Fruit fly (Drosophila melanogaster) whole organism: ENCODE measurements around the gene CG1907.

ENCODE experiments used
- CG8478 ChIP-seq: fragments of >200 bp; optimal IDR thresholded peaks from 2 replicates; lab custom pipeline; 2018; ENCODE audit warnings: inconsistent platforms
- Dll ChIP-seq: fragments of >200 bp; optimal IDR thresholded peaks from 2 replicates; lab custom pipeline; 2017
- EcR ChIP-seq, 2 experiments: fragments of >200 bp; optimal IDR thresholded peaks; 2 replicates each; lab custom pipeline; 2017; ENCODE audit warnings: missing biosample characterization in 2 of 2, missing genetic modification characterization in 2 of 2, missing genetic modification reagents in 2 of 2
- pan ChIP-seq: fragments of >200 bp; optimal IDR thresholded peaks from 2 replicates; lab custom pipeline; 2017
- psq ChIP-seq: fragments of >200 bp; optimal IDR thresholded peaks from 2 replicates; lab custom pipeline; 2017
- usp ChIP-seq: fragments of >200 bp; optimal IDR thresholded peaks from 2 replicates; lab custom pipeline; 2017; ENCODE audit warnings: missing biosample characterization, missing genetic modification characterization, mixed read lengths

Gene CG1907

DNA sequence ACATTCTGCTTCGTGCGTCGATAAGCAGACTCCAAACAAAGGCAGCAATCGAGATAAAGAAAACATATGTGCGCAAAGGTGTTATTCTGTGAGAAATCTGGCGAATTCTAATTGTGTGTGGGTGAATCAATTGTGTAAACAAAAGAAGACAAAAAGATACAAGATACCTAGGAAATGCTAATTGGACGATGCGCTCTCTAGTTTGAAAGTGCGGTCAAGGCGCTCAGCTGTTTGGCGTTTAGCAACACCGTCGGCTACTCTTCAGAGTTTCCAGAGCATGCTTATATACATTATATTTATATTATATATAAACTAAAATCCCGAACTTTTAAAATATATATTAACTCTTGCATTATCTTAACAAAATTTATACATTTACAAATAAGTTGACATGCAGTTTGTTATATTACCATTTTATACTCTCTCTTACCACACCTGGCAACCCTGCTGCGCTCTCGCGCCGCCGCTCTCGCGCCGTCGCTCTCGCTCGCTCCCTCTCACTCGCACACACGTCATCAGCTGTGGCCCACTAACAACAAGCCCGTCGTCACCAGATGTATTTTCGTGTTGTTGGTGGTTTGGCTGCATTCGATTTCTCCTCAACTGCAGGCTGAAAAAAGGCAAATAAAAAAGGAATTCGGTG is at the start of gene CG1907:
TSS of gene CG1907 (plus strand) at position 551 of the 643 bp plus-strand sequence.
- TF ChIP-seq Dll (lab: Kevin White, UChicago) (peak; percentile 90), EcR (GFP tag; optimal IDR thresholded peaks at IDR 0.05; lab: Kevin White, UChicago) (no peak)

DNA sequence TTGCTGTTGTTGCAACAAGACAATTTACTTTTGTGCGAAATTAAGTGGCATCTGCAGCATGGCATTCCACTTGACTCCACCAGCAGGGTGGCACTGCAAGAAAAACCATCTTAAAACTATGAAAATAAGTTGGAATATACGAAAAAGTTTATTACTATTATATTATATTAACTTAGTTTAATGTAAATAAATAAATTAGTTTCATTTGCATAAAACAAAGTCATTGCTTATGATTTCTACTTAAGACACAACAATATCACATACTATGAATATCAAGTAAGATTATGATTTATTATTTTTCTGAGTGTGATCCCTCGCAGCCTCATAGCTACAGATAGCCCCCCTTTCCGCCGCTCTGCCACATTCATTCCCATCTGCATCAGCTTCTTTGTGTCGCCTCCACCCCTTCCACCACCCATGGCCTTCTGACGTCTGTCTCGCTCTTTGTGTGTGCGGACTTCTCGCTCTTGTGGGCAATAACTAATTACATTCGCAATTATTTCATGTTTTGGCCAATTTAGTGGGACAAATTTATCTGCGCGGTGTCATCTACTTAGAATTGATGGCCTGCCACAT is 48.5 kb upstream of the CG1907 start:
- TF ChIP-seq Dll (lab: Kevin White, UChicago) (no peak), EcR (GFP tag; optimal IDR thresholded peaks at IDR 0.05; lab: Kevin White, UChicago) (no peak), usp (GFP tag; lab: Kevin White, UChicago) (no peak)

DNA sequence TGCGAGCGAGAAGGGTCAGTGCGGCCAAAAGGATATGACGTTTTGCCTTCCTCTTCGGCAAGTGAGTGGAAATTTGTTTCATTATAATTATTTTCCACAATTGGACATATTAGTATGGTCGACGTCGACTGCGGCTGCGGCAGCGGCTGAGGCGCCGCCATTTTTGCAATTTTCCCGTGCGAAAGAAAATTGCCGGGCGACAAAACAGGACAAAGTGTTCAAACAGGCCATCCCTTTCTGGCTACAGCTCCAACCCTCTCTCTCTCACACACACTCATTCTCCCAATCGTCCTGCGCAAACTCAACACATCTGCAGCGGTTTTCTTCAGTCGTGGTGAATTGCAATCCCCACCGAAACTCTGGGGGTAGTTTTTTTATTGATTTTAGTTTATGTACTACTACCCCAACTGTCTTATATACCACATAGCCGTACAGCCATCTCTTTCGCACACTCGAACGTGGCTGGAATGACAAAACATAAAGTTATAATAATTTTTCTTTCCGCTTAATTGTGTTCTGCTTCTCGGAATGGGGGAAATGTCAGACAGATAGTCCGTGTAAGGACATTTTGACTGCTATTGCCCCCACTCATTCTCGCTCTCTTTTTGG is 46.7 kb upstream of the CG1907 start:
- peak; percentile 10 for TF ChIP-seq CG8478 (lab: Kevin White, UChicago)
- TF ChIP-seq psq (lab: Kevin White, UChicago): no peak

DNA sequence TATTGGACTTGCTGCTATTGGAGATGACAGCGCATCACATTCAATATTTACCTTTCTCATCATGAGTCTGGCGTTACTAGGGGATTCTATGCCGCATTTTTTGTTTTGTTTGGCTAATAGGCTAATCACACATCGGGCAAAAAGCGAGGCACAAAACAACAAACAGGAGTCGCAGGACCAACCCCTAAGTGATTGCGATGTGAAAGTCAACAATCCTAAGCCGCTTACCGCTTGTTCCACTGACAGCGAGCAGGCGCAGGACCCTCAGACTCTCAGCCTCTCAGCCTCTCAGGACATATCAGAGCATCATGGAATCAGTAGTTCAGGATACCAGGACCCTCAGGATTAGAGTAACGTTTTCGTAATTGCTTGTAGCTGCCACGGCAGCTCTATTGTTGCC is 42.9 kb upstream of the CG1907 start:
- TF ChIP-seq pan (lab: Kevin White, UChicago): no peak
- no peak for TF ChIP-seq Dll (lab: Kevin White, UChicago)
- no peak for TF ChIP-seq usp (GFP tag; lab: Kevin White, UChicago)
- TF ChIP-seq CG8478 (lab: Kevin White, UChicago): no peak
- no peak for TF ChIP-seq EcR (GFP tag; optimal IDR thresholded peaks at IDR 0.05; lab: Kevin White, UChicago)
- no peak for TF ChIP-seq psq (lab: Kevin White, UChicago)

DNA sequence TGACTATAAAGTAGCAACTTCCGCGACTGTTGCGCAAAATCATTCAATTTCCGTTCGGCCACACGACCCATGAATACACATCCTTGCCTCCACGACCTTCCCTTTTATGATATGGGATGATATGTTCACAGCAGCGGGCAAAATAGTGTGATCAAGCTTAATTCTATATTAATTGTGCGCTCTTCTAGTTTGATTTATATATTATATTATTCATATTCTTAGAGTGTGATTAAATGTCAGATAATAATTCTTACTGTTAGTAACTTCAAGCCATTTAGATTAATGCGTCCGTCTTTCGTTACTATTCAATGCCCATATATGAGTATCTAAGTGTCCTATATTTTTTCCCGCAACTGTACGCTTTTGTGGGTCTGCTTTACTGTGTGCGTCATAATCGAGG is 37.4 kb upstream of the CG1907 start:
- TF ChIP-seq psq (lab: Kevin White, UChicago) (no peak), CG8478 (lab: Kevin White, UChicago) (no peak), EcR (GFP tag; optimal IDR thresholded peaks at IDR 0.05; lab: Kevin White, UChicago) (no peak), pan (lab: Kevin White, UChicago) (no peak), Dll (lab: Kevin White, UChicago) (no peak), usp (GFP tag; lab: Kevin White, UChicago) (no peak)

DNA sequence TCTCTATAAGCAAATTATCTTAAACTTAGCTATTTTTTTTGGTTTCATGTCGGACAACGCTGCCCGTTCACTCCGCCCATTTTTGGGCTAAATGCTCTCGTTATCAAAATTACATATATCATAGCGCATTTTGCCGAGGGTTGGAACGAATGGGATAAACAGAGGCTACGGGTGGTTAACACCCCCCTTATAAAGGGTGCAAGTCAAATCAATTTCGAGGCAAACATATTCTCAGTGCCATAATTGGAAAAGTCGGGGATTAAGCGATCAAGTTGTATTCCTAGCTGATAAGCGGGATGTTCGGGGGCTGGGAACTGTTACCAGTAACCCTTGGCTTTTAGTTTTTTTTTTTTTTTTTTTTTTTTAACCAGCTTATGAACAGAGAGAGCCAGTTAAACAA is 35.6 kb upstream of the CG1907 start:
- no peak for TF ChIP-seq usp (GFP tag; lab: Kevin White, UChicago)
- no peak for TF ChIP-seq EcR (GFP tag; optimal IDR thresholded peaks at IDR 0.05; lab: Kevin White, UChicago)
- no peak for TF ChIP-seq Dll (lab: Kevin White, UChicago)
- no peak for TF ChIP-seq CG8478 (lab: Kevin White, UChicago)
- TF ChIP-seq psq (lab: Kevin White, UChicago): no peak
- TF ChIP-seq pan (lab: Kevin White, UChicago): no peak

DNA sequence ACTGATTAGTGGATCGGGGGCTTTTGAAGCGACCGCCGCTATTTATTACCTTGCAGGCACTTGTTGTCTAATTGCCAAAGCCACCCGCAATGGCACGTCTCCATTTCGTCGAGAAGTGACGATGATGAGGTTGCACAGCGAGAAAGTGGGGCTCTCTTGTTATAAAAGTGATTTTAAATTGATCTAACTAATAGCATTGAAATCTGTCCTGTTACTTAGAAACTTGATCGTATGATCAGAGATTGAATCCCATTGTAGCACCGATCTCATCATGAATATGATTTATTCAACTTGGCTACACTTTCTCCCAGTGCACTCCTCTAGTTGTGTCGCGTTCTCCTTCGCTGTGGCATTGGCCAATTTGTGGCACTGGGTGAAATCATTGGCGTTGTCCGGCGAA is 34.6 kb upstream of the CG1907 start:
- no peak for TF ChIP-seq psq (lab: Kevin White, UChicago)
- no peak for TF ChIP-seq usp (GFP tag; lab: Kevin White, UChicago)
- no peak for TF ChIP-seq CG8478 (lab: Kevin White, UChicago)

DNA sequence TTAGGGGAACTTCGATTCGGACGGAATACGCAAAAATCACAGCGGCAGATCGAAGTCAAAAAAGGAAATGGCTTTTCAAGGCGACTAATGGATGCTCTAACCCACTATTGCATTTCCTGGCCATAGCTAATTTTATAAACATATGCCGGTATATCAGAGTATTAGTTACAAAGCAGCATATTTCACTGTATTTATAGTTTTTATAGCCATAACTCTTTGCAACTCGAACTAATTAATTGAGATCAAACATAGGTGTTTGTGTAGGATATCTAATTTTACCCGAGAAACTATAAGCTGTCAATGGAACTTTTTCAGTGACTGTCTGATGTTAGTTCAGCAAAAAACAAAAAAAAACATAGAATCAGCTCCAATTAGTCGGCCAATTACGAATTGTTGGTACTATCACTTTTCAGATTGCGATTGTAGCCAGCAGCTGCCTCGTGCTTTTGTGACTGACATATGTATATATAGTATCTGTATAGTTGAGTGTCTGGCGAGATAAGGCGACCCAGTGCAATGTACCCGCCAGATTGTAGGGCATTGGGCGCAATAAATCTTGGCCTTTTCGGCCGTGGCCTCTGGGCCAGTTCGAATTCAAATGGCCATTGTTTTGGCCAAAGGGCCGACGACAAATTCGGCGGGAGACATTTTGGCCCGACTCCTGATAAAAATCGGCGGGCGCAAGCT is 33.7 kb upstream of the CG1907 start:
- TF ChIP-seq psq (lab: Kevin White, UChicago): no peak
- TF ChIP-seq Dll (lab: Kevin White, UChicago): no peak
- no peak for TF ChIP-seq EcR (GFP tag; optimal IDR thresholded peaks at IDR 0.05; lab: Kevin White, UChicago)
- no peak for TF ChIP-seq usp (GFP tag; lab: Kevin White, UChicago)
- TF ChIP-seq CG8478 (lab: Kevin White, UChicago): no peak
- TF ChIP-seq pan (lab: Kevin White, UChicago): no peak

DNA sequence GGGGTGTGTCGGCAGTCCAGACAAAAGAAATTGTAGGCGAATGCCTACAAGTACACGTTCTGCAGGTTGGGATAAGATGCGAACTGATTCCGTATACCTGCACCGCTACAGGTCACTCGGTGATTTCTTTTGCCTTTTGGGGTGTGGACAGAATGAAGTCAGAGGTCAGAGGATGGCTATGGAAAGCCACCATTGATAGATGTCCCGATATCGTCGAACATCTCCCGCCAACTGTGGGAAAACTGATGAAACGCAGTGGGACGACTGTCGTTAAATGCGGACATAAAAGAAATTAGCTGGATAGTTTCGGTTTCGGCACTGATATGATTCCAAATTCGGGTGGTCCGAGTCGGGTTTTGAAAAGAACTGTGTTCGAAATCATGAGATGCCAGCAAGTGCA is 32.1 kb upstream of the CG1907 start:
- no peak for TF ChIP-seq EcR (GFP tag; optimal IDR thresholded peaks at IDR 0.05; lab: Kevin White, UChicago)
- TF ChIP-seq CG8478 (lab: Kevin White, UChicago): no peak
- no peak for TF ChIP-seq Dll (lab: Kevin White, UChicago)
- TF ChIP-seq psq (lab: Kevin White, UChicago): no peak
- TF ChIP-seq pan (lab: Kevin White, UChicago): no peak
- no peak for TF ChIP-seq usp (GFP tag; lab: Kevin White, UChicago)

DNA sequence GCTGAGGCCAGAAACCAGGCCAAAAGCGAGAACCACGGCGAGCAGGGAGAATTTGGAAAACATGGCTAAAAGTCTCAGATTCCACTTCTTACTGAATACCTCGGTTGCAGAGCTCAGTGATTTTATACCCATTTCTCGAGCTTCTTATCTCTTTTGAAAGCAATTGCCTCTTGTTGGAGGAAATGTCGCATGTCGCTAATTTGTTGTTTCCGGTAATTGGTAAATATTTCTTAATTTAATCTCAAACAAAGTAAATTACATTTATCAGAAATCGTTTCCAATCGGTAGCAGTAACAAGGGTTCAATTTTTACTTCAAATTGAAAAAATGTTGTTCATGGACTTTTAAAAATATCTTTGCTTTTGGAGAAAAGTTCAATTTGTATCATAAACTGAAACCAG is 30.9 kb upstream of the CG1907 start, which contains the start of gene CG7567:
TSS of gene CG7567 (minus strand) at position 101 of the 400 bp plus-strand sequence.
- no peak for TF ChIP-seq EcR (GFP tag; optimal IDR thresholded peaks at IDR 0.05; lab: Kevin White, UChicago)

DNA sequence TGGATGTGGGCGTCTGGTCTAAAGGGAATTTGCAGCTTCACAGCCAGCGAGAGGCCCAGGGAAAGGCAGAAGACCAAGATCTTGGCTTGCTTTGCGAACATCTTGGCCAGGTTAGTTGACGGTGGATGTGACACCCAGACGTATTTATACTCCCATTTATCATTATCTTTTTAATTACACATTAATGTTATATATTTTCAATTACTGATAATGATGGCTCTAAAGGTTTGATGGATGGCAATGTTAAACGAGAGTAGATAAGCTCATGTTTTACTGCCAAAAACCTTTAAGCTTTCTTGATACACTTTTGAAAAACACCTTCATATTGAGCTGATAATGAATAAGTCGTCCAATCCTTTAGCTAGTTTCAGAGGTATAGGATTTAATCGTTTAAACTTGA is 29.2 kb upstream of the CG1907 start, which contains the start of gene CG11470:
TSS of gene CG11470 (minus strand) at position 101 of the 400 bp plus-strand sequence.
- TF ChIP-seq psq (lab: Kevin White, UChicago) (no peak), Dll (lab: Kevin White, UChicago) (no peak), usp (GFP tag; lab: Kevin White, UChicago) (no peak), EcR (GFP tag; optimal IDR thresholded peaks at IDR 0.05; lab: Kevin White, UChicago) (no peak), pan (lab: Kevin White, UChicago) (no peak), CG8478 (lab: Kevin White, UChicago) (no peak)
